Worm (Caenorhabditis elegans) whole organism, L4/young adult: ENCODE results near the gene F43C9.2.

ENCODE experiments used
- W03F9.2 ChIP-seq: fragments of 150-350 bp; optimal IDR thresholded peaks from 2 replicates; lab custom pipeline; 2014; ENCODE audit warnings: missing biosample characterization, missing genetic modification characterization
- dao-5 ChIP-seq: sonication (generic microtip); optimal IDR thresholded peaks from 2 replicates; lab custom pipeline; 2016; ENCODE audit warnings: missing genotype, missing genetic modification characterization, moderate library complexity, missing compliant biosample characterization

DNA sequence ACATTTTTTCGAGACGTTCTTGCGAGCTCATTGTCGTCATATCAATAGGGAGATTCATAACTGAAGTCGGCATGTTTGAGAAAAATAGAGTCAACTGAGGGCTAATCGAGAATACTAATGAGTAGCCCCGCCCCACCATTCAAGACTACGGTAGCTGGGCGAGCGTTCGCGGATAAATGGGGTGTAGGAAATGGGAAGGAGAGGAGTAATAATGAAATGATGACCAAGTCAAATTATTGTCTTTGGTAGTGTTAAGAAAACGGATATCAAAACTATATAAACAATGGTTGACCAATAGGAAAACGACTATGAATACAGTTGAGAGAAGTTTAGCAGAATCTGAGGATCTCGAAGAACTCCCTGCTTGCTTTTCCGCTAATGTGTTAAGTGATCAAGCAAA is 21.9 kb upstream of the F43C9.2 start, which contains the start of gene mls-2:
- no peak for TF ChIP-seq W03F9.2 (tag; lab: Kevin White, UChicago)
- no peak for TF ChIP-seq dao-5 (tag; lab: Kevin White, UChicago)
